Worm (Caenorhabditis elegans): ENCODE results near the gene F13E9.19.

ce11 chrIV:10916134-10916533 is 16.9 kb downstream of the F13E9.19 start:
- TF ChIP-seq elt-3 (tag; optimal IDR thresholded peaks at IDR 0.05) (no peak), blmp-1 (tag; optimal IDR thresholded peaks at IDR 0.05) (no peak), unc-39 (tag; optimal IDR thresholded peaks at IDR 0.05) (no peak)

Measured in whole organism, mixed stage, embryonic.